Worm (Caenorhabditis elegans): ENCODE data around the gene cank-26.

The cank-26 gene

ce11 chrII:3930478-3931182, 44.2 kb downstream of the cank-26 start (continued):
- TF ChIP-seq C34B4.2 (tag; optimal IDR thresholded peaks at IDR 0.05) (no peak), nhr-28 (tag; optimal IDR thresholded peaks at IDR 0.05) (no peak), F16B12.6 (tag; optimal IDR thresholded peaks at IDR 0.05) (no peak), ama-1 (optimal IDR thresholded peaks at IDR 0.05) (no peak)

- no peak for TF ChIP-seq snpc-4 (tag; optimal IDR thresholded peaks at IDR 0.05)
- no peak for TF ChIP-seq unc-86 (tag; optimal IDR thresholded peaks at IDR 0.05)
- TF ChIP-seq fkh-8 (tag; optimal IDR thresholded peaks at IDR 0.05) = no peak
- TF ChIP-seq mep-1 (tag; optimal IDR thresholded peaks at IDR 0.05) = peak; percentile 54
- TF ChIP-seq hpl-2 (GFP tag; optimal IDR thresholded peaks at IDR 0.05) = no peak
- TF ChIP-seq ama-1 (optimal IDR thresholded peaks at IDR 0.05) = no peak
- TF ChIP-seq dpl-1 (GFP tag; optimal IDR thresholded peaks at IDR 0.05) = peak in 2 of 3 experiments; percentile 26 to 48
- no peak for TF ChIP-seq nhr-12 (tag; optimal IDR thresholded peaks at IDR 0.05)
- TF ChIP-seq nhr-237 (tag; optimal IDR thresholded peaks at IDR 0.05) = peak; percentile 3
- no peak for TF ChIP-seq egl-13 (tag; optimal IDR thresholded peaks at IDR 0.05)
- TF ChIP-seq lin-14 (GFP tag; optimal IDR thresholded peaks at IDR 0.05) = peak; percentile 84
- TF ChIP-seq rnt-1 (tag; optimal IDR thresholded peaks at IDR 0.05) = no peak
- TF ChIP-seq sup-37 (GFP tag; optimal IDR thresholded peaks at IDR 0.05) = no peak
- no peak for TF ChIP-seq ztf-4 (tag; optimal IDR thresholded peaks at IDR 0.05)
- no peak for TF ChIP-seq fkh-10 (GFP tag; optimal IDR thresholded peaks at IDR 0.05)
- peak; percentile 47 for TF ChIP-seq tbx-2 (tag; optimal IDR thresholded peaks at IDR 0.05)
- peak; percentile 7 to 61 for TF ChIP-seq lsy-2 (tag; optimal IDR thresholded peaks at IDR 0.05)
- peak; percentile 12 for TF ChIP-seq nhr-90 (tag; optimal IDR thresholded peaks at IDR 0.05; ENCODE audit: poor library complexity)
- TF ChIP-seq C16A3.4 (tag; optimal IDR thresholded peaks at IDR 0.05) = peak; percentile 38
- peak; percentile 6 to 36 for TF ChIP-seq efl-1 (optimal IDR thresholded peaks at IDR 0.05)
- peak; percentile 7 to 81 for TF ChIP-seq efl-1 (GFP tag; optimal IDR thresholded peaks at IDR 0.05 in 1 of 2)
- TF ChIP-seq Y116A8C.19 (tag; optimal IDR thresholded peaks at IDR 0.05; ENCODE audit: borderline replicate concordance) = no peak
- TF ChIP-seq aly-2 (tag; optimal IDR thresholded peaks at IDR 0.05) = no peak
- TF ChIP-seq lin-39 (tag; optimal IDR thresholded peaks at IDR 0.05) = no peak
- TF ChIP-seq ceh-90 (tag; optimal IDR thresholded peaks at IDR 0.05) = no peak
- TF ChIP-seq egl-27 (tag; optimal IDR thresholded peaks at IDR 0.05) = no peak
- no peak for TF ChIP-seq ces-1 (GFP tag; optimal IDR thresholded peaks at IDR 0.05)
- no peak for TF ChIP-seq nhr-84 (tag; optimal IDR thresholded peaks at IDR 0.05)
- TF ChIP-seq isw-1 (GFP tag; IDR thresholded peaks at IDR 0.05) = no peak
- TF ChIP-seq blmp-1 (tag; optimal IDR thresholded peaks at IDR 0.05) = peak; percentile 80
- peak; percentile 71 for TF ChIP-seq snu-23 (GFP tag; optimal IDR thresholded peaks at IDR 0.05)
- TF ChIP-seq ets-5 (GFP tag; IDR thresholded peaks at IDR 0.05) = no peak
- no peak for TF ChIP-seq F16B12.6 (tag; optimal IDR thresholded peaks at IDR 0.05)
- no peak for TF ChIP-seq fkh-4 (tag; optimal IDR thresholded peaks at IDR 0.05; ENCODE audit: borderline replicate concordance)
- no peak for TF ChIP-seq jun-1 (tag; optimal IDR thresholded peaks at IDR 0.05)
- TF ChIP-seq ceh-88 (GFP tag; IDR thresholded peaks at IDR 0.05) = no peak
- TF ChIP-seq unc-98 (GFP tag; IDR thresholded peaks at IDR 0.05) = no peak
- peak; percentile 10 to 69 for TF ChIP-seq lin-35 (GFP tag; optimal IDR thresholded peaks at IDR 0.05)
- TF ChIP-seq zip-4 (GFP tag; optimal IDR thresholded peaks at IDR 0.05) = no peak
- no peak for TF ChIP-seq pax-3 (tag; optimal IDR thresholded peaks at IDR 0.05)
- TF ChIP-seq swsn-7 (tag; optimal IDR thresholded peaks at IDR 0.05) = no peak
- no peak for TF ChIP-seq pqm-1 (tag; optimal IDR thresholded peaks at IDR 0.05)
- TF ChIP-seq efl-3 (GFP tag; optimal IDR thresholded peaks at IDR 0.05) = no peak
- no peak for TF ChIP-seq mdl-1 (tag; optimal IDR thresholded peaks at IDR 0.05)
- peak in 2 of 6 experiments; percentile 9 to 33 for TF ChIP-seq elt-3 (tag; optimal IDR thresholded peaks at IDR 0.05)
- no peak for TF ChIP-seq aha-1 (tag; optimal IDR thresholded peaks at IDR 0.05)
- no peak for TF ChIP-seq lir-3 (tag; optimal IDR thresholded peaks at IDR 0.05; ENCODE audit: poor library complexity)
- peak; percentile 19; the same call in 1 of the 2 replicates for TF ChIP-seq nhr-19 (GFP tag; conservative IDR thresholded peaks at IDR 0.05)
- TF ChIP-seq nhr-28 (tag; optimal IDR thresholded peaks at IDR 0.05) = no peak
These were observed 45.4 kb downstream of the cank-26 start for ce11 chrII:3929446-3929845.
